Fruit fly (Drosophila melanogaster) whole organism, embryonic: Measurements from ENCODE around the gene Cog1.

ENCODE experiments used
- CG11093 ChIP-seq: fragments of 200-800 bp; sonication (Bioruptor generic); IDR thresholded peaks from 3 replicates; pipeline ENCODE4 v1.3.6; 2022; ENCODE audit warnings: missing biosample characterization, missing genetic modification characterization
- CG31441 ChIP-seq: fragments of 200-800 bp; sonication (Bioruptor generic); IDR thresholded peaks from 2 replicates; pipeline ENCODE4 v1.3.6; 2022; ENCODE audit warnings: missing biosample characterization, missing genetic modification characterization

DNA sequence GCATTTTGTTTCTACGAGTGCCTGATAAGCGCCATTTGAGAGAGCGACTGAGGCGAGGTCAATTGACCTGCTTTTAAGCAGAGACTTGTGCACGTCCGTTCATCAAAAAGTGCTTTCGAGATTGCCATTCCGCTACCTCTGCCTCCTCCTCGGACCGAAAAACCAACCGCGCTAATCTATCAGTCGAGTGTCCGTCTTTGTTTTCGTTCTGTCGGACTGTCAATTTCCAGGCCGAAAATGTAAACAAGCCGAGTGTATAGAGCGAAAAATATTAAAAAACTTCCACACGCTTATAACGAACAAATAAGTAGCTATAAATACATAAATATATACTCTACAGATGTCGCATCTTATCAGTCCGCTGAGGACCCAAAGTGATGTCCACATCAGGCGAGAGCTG, 39.5 kb upstream of the Cog1 start:
- TF ChIP-seq CG11093 (GFP tag; lab: Robert Waterston, UW) (no peak), CG31441 (GFP tag; lab: Robert Waterston, UW) (no peak)
